Worm (Caenorhabditis elegans) whole organism, late embryonic: Measurements from ENCODE around the gene T23F2.5.

Experiments
- ama-1 ChIP-seq: fragments of 150-350 bp; optimal IDR thresholded peaks from 2 replicates; lab custom pipeline; 2014
- ceh-18 ChIP-seq: sonication (generic microtip); optimal IDR thresholded peaks from 2 replicates; lab custom pipeline; 2016; ENCODE audit warnings: missing genetic modification characterization, missing compliant biosample characterization
- ceh-30 ChIP-seq: fragments of 150-350 bp; optimal IDR thresholded peaks from 2 replicates; lab custom pipeline; 2014; ENCODE audit warnings: missing biosample characterization, missing genetic modification characterization
- ceh-48 ChIP-seq: sonication (generic microtip); optimal IDR thresholded peaks from 2 replicates; lab custom pipeline; 2016; ENCODE audit warnings: missing genetic modification characterization, inconsistent platforms, missing compliant biosample characterization
- dve-1 ChIP-seq: sonication (generic microtip); optimal IDR thresholded peaks from 2 replicates; lab custom pipeline; 2017; ENCODE audit warnings: antibody characterized with exemption, mild to moderate bottlenecking, missing genetic modification characterization, missing compliant biosample characterization
- fkh-6 ChIP-seq: sonication (generic microtip); optimal IDR thresholded peaks from 2 replicates; lab custom pipeline; 2016; ENCODE audit warnings: missing genetic modification characterization, missing compliant biosample characterization
- hlh-30 ChIP-seq: sonication (generic microtip); optimal IDR thresholded peaks from 2 replicates; lab custom pipeline; 2017; ENCODE audit warnings: antibody characterized with exemption, missing genetic modification characterization, missing compliant biosample characterization; ENCODE audit not compliant: insufficient read depth
- nfya-1 ChIP-seq: sonication (generic microtip); optimal IDR thresholded peaks from 2 replicates; lab custom pipeline; 2017; ENCODE audit warnings: missing genetic modification characterization, mild to moderate bottlenecking, missing compliant biosample characterization, antibody characterized with exemption, moderate library complexity
- pha-2 ChIP-seq: sonication (generic microtip); optimal IDR thresholded peaks from 2 replicates; lab custom pipeline; 2017; ENCODE audit warnings: mild to moderate bottlenecking, missing genetic modification characterization, missing compliant biosample characterization
- ref-2 ChIP-seq: sonication (generic microtip); optimal IDR thresholded peaks from 2 replicates; lab custom pipeline; 2016; ENCODE audit warnings: missing genetic modification characterization, missing compliant biosample characterization
- rnt-1 ChIP-seq: sonication (generic microtip); optimal IDR thresholded peaks from 2 replicates; lab custom pipeline; 2016; ENCODE audit warnings: missing genetic modification characterization, missing compliant biosample characterization
- sox-2 ChIP-seq: fragments of 200-800 bp; sonication (Bioruptor generic); IDR thresholded peaks from 2 replicates; pipeline ENCODE4 v1.3.6; 2022; ENCODE audit warnings: missing genetic modification reagents, missing genetic modification characterization, missing compliant biosample characterization

ce11 chrX:5555055-5555629 is 38.2 kb upstream of the T23F2.5 start:
- TF ChIP-seq ceh-30 (tag; lab: Kevin White, UChicago): no peak
- TF ChIP-seq ref-2 (tag; lab: Kevin White, UChicago): no peak
- TF ChIP-seq fkh-6: no peak
- no peak for TF ChIP-seq ceh-18 (tag; lab: Kevin White, UChicago)
- TF ChIP-seq sox-2 (GFP tag; lab: Robert Waterston, UW): no peak
- no peak for TF ChIP-seq ama-1 (lab: Kevin White, UChicago)
- no peak for TF ChIP-seq nfya-1 (tag; lab: Kevin White, UChicago)
- TF ChIP-seq rnt-1 (tag; lab: Kevin White, UChicago): no peak
- no peak for TF ChIP-seq hlh-30 (tag; lab: Kevin White, UChicago)
- TF ChIP-seq dve-1 (tag; lab: Kevin White, UChicago): no peak
- no peak for TF ChIP-seq ceh-48 (tag; lab: Kevin White, UChicago)
- TF ChIP-seq pha-2 (tag; lab: Kevin White, UChicago): no peak
